Worm (Caenorhabditis elegans) whole organism, young adult: Measurements from ENCODE around the gene B0457.2.

ENCODE experiments used
- B0336.3 ChIP-seq: fragments of 200-800 bp; sonication (Bioruptor generic); IDR thresholded peaks from 2 replicates; pipeline ENCODE4 v1.3.6; 2022; ENCODE audit warnings: missing genetic modification characterization, missing compliant biosample characterization
- C17E4.6 ChIP-seq: fragments of 200-800 bp; sonication (Bioruptor generic); IDR thresholded peaks from 2 replicates; pipeline ENCODE4 v1.3.6; 2022; ENCODE audit warnings: missing genetic modification reagents, missing genetic modification characterization, missing compliant biosample characterization
- F10E7.11 ChIP-seq: sonication (generic microtip); optimal IDR thresholded peaks from 2 replicates; lab custom pipeline; 2017; ENCODE audit warnings: mild to moderate bottlenecking, missing genetic modification characterization, moderate library complexity, missing compliant biosample characterization
- F39B2.1 ChIP-seq: fragments of 200-800 bp; sonication (Bioruptor generic); IDR thresholded peaks from 2 replicates; pipeline ENCODE4 v1.3.6; 2022; ENCODE audit warnings: missing genetic modification reagents, missing genetic modification characterization, missing compliant biosample characterization
- F49E8.2 ChIP-seq: sonication (generic microtip); optimal IDR thresholded peaks from 3 replicates; lab custom pipeline; 2017; ENCODE audit warnings: missing genetic modification characterization, mild to moderate bottlenecking, missing compliant biosample characterization, antibody characterized with exemption, moderate library complexity; ENCODE audit not compliant: insufficient read depth
- F52B5.7 ChIP-seq: sonication (generic microtip); optimal IDR thresholded peaks from 2 replicates; lab custom pipeline; 2016; ENCODE audit warnings: mild to moderate bottlenecking, missing genetic modification characterization, missing compliant biosample characterization
- F57A8.1 ChIP-seq: fragments of 200-800 bp; sonication (Bioruptor generic); optimal IDR thresholded peaks from 2 replicates; lab custom pipeline; 2018; ENCODE audit warnings: mild to moderate bottlenecking, missing genetic modification characterization, moderate library complexity, missing compliant biosample characterization
- K11D2.4 ChIP-seq: fragments of 200-800 bp; sonication (Bioruptor generic); IDR thresholded peaks from 2 replicates; pipeline ENCODE4 v1.3.6; 2022; ENCODE audit warnings: missing genetic modification reagents, missing genetic modification characterization, missing compliant biosample characterization
- T26A5.8 ChIP-seq: sonication (generic microtip); optimal IDR thresholded peaks from 2 replicates; lab custom pipeline; 2016; ENCODE audit warnings: missing genetic modification characterization, missing compliant biosample characterization
- Y53G8AR.9 ChIP-seq: fragments of 200-800 bp; sonication (Bioruptor generic); conservative IDR thresholded peaks from 2 replicates; pipeline ENCODE4 v1.3.6; 2022; ENCODE audit warnings: missing genetic modification reagents, missing genetic modification characterization, missing compliant biosample characterization
- Y56A3A.18 ChIP-seq: fragments of 200-800 bp; sonication (Bioruptor generic); IDR thresholded peaks from 2 replicates; pipeline ENCODE4 v1.3.6; 2022; ENCODE audit warnings: missing genetic modification reagents, missing genetic modification characterization, missing compliant biosample characterization
- akir-1 ChIP-seq: fragments of 200-800 bp; sonication (Bioruptor generic); optimal IDR thresholded peaks from 2 replicates; lab custom pipeline; 2018; ENCODE audit warnings: mild to moderate bottlenecking, missing genetic modification characterization, moderate library complexity, missing compliant biosample characterization
- ama-1 ChIP-seq, 3 experiments: fragments of 150-350 bp in 1 of 3; sonication (generic microtip) in 2 of 3; optimal IDR thresholded peaks; 2 replicates each; lab custom pipeline; 2014 to 2018; ENCODE audit warnings: missing biosample characterization in 2 of 3, missing genetic modification characterization in 2 of 3, missing genetic modification reagents in 2 of 3
- aptf-3 ChIP-seq: fragments of 200-800 bp; sonication (Bioruptor generic); IDR thresholded peaks from 2 replicates; pipeline ENCODE4 v1.3.6; 2022; ENCODE audit warnings: missing genetic modification characterization, missing compliant biosample characterization
- athp-1 ChIP-seq: sonication (generic microtip); optimal IDR thresholded peaks from 2 replicates; lab custom pipeline; 2017; ENCODE audit warnings: mild to moderate bottlenecking, missing genetic modification characterization, missing compliant biosample characterization
- attf-3 ChIP-seq: fragments of 200-800 bp; sonication (Bioruptor generic); conservative IDR thresholded peaks from 2 replicates; pipeline ENCODE4 v1.3.6; 2022; ENCODE audit warnings: missing genetic modification reagents, missing genetic modification characterization, missing compliant biosample characterization
- attf-6 ChIP-seq: fragments of 200-800 bp; sonication (Bioruptor generic); IDR thresholded peaks from 2 replicates; pipeline ENCODE4 v1.3.6; 2022; ENCODE audit warnings: missing genetic modification reagents, missing genetic modification characterization, missing compliant biosample characterization
- ccch-3 ChIP-seq: fragments of 200-800 bp; sonication (Bioruptor generic); optimal IDR thresholded peaks from 2 replicates; lab custom pipeline; 2018; ENCODE audit warnings: mild to moderate bottlenecking, missing genetic modification characterization, missing compliant biosample characterization
- cebp-1 ChIP-seq, 2 experiments: fragments of 200-800 bp in 1 of 2; sonication (Bioruptor generic) in 1 of 2; sonication (generic microtip) in 1 of 2; IDR thresholded peaks in 1 of 2; optimal IDR thresholded peaks in 1 of 2; 2 replicates each; pipeline versions ENCODE4 v1.3.6 to Lab custom; 2017 to 2022; ENCODE audit warnings: missing compliant biosample characterization in 2 of 2, missing genetic modification characterization in 2 of 2, mild to moderate bottlenecking in 1 of 2, missing genetic modification reagents in 1 of 2, moderate library complexity in 1 of 2
- ceh-100 ChIP-seq: fragments of 200-800 bp; sonication (Bioruptor generic); IDR thresholded peaks from 2 replicates; pipeline ENCODE4 v1.3.6; 2022; ENCODE audit warnings: missing genetic modification reagents, missing genetic modification characterization, missing compliant biosample characterization
- ceh-27 ChIP-seq: fragments of 200-800 bp; sonication (Bioruptor generic); optimal IDR thresholded peaks from 2 replicates; lab custom pipeline; 2018; ENCODE audit warnings: mild to moderate bottlenecking, missing genetic modification characterization, moderate library complexity, missing compliant biosample characterization
- chd-7 ChIP-seq: sonication (generic microtip); optimal IDR thresholded peaks from 2 replicates; lab custom pipeline; 2016; ENCODE audit warnings: mild to moderate bottlenecking, missing genetic modification characterization, moderate library complexity, missing compliant biosample characterization
- dpff-1 ChIP-seq: sonication (generic microtip); optimal IDR thresholded peaks from 2 replicates; lab custom pipeline; 2017; ENCODE audit warnings: mild to moderate bottlenecking, missing genetic modification characterization, missing compliant biosample characterization
- dpl-1 ChIP-seq: fragments of 150-350 bp; optimal IDR thresholded peaks from 2 replicates; lab custom pipeline; 2014; ENCODE audit warnings: missing biosample characterization, missing genetic modification reagents, missing genetic modification characterization
- egl-44 ChIP-seq: fragments of 200-800 bp; sonication (Bioruptor generic); IDR thresholded peaks from 2 replicates; pipeline ENCODE4 v1.3.6; 2022; ENCODE audit warnings: missing genetic modification reagents, missing genetic modification characterization, missing compliant biosample characterization
- egrh-3 ChIP-seq: fragments of 200-800 bp; sonication (Bioruptor generic); IDR thresholded peaks from 2 replicates; pipeline ENCODE4 v1.3.6; 2022; ENCODE audit warnings: missing genetic modification reagents, missing genetic modification characterization, missing compliant biosample characterization
- ekl-4 ChIP-seq: fragments of 200-800 bp; sonication (Bioruptor generic); IDR thresholded peaks from 2 replicates; pipeline ENCODE4 v1.3.6; 2022; ENCODE audit warnings: missing genetic modification reagents, missing genetic modification characterization, missing compliant biosample characterization
- hlh-12 ChIP-seq: sonication (generic microtip); optimal IDR thresholded peaks from 2 replicates; lab custom pipeline; 2016; ENCODE audit warnings: missing genetic modification characterization, missing compliant biosample characterization
- hsf-1 ChIP-seq: fragments of 200-800 bp; sonication (Bioruptor generic); IDR thresholded peaks from 2 replicates; pipeline ENCODE4 v1.3.6; 2022; ENCODE audit warnings: missing genetic modification reagents, missing genetic modification characterization, missing compliant biosample characterization
- lin-54 ChIP-seq: fragments of 200-800 bp; sonication (Bioruptor generic); optimal IDR thresholded peaks from 2 replicates; lab custom pipeline; 2018; ENCODE audit warnings: mild to moderate bottlenecking, missing genetic modification characterization, missing compliant biosample characterization
- madf-3 ChIP-seq: fragments of 200-800 bp; sonication (Bioruptor generic); IDR thresholded peaks from 2 replicates; pipeline ENCODE4 v1.3.6; 2022; ENCODE audit warnings: missing genetic modification reagents, missing genetic modification characterization, missing compliant biosample characterization
- madf-6 ChIP-seq: fragments of 200-800 bp; sonication (Bioruptor generic); IDR thresholded peaks from 2 replicates; pipeline ENCODE4 v1.3.6; 2022; ENCODE audit warnings: missing genetic modification reagents, missing genetic modification characterization, missing compliant biosample characterization
- mcd-1 ChIP-seq: fragments of 200-800 bp; sonication (Bioruptor generic); IDR thresholded peaks from 2 replicates; pipeline ENCODE4 v1.3.6; 2022; ENCODE audit warnings: missing genetic modification reagents, missing genetic modification characterization, missing compliant biosample characterization
- mes-4 ChIP-seq: sonication (generic microtip); optimal IDR thresholded peaks from 2 replicates; lab custom pipeline; 2016; ENCODE audit warnings: missing genotype, missing genetic modification characterization, missing compliant biosample characterization
- nfyb-1 ChIP-seq: fragments of 200-800 bp; sonication (Bioruptor generic); IDR thresholded peaks from 2 replicates; pipeline ENCODE4 v1.3.6; 2022; ENCODE audit warnings: missing genetic modification reagents, missing genetic modification characterization, missing compliant biosample characterization
- repo-1 ChIP-seq: sonication (generic microtip); optimal IDR thresholded peaks from 2 replicates; lab custom pipeline; 2017; ENCODE audit warnings: mild to moderate bottlenecking, missing genetic modification characterization, missing compliant biosample characterization
- snpc-1.1 ChIP-seq: sonication (generic microtip); optimal IDR thresholded peaks from 2 replicates; lab custom pipeline; 2017; ENCODE audit warnings: missing genetic modification characterization, mild to moderate bottlenecking, missing compliant biosample characterization, antibody characterized with exemption, moderate library complexity, missing genotype, missing genetic modification reagents; ENCODE audit not compliant: insufficient read depth
- snpc-1.3 ChIP-seq: sonication (generic microtip); optimal IDR thresholded peaks from 2 replicates; lab custom pipeline; 2017; ENCODE audit warnings: missing genetic modification characterization, mild to moderate bottlenecking, missing compliant biosample characterization, antibody characterized with exemption, moderate library complexity, missing genotype, missing genetic modification reagents; ENCODE audit not compliant: insufficient read depth
- zfh-2 ChIP-seq: fragments of 200-800 bp; sonication (Bioruptor generic); conservative IDR thresholded peaks from 2 replicates; pipeline ENCODE4 v1.3.6; 2022; ENCODE audit warnings: missing genetic modification reagents, missing genetic modification characterization, missing compliant biosample characterization
- ztf-22 ChIP-seq: fragments of 200-800 bp; sonication (Bioruptor generic); optimal IDR thresholded peaks from 2 replicates; lab custom pipeline; 2018; ENCODE audit warnings: mild to moderate bottlenecking, missing genetic modification characterization, moderate library complexity, missing compliant biosample characterization
- ztf-26 ChIP-seq: sonication (generic microtip); optimal IDR thresholded peaks from 2 replicates; lab custom pipeline; 2017; ENCODE audit warnings: missing genetic modification characterization, missing compliant biosample characterization

Gene B0457.2

DNA sequence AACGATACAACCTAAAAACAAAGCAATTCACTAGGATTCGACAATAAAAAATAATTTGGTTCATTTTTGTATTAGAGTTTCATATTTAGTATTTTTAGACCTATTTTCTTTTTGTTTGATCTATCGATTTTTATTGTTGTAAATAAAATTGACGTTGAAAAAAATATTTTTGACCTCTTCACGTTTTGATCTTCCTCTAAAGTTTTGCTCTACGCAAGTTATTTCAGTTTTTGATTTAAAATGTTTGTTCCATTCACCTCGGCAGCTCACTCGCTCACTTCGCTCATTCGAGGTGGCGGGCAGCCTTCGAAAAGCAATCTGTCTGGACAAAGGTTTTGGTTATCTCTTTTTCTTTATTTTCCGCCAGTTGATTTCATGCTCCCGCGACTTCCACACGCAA lies 4.4 kb upstream of the B0457.2 start, which contains the start of gene enol-1 (continued):
- TF ChIP-seq C17E4.6: no peak
- peak; percentile 5 for TF ChIP-seq athp-1
- no peak for TF ChIP-seq F39B2.1 (GFP tag; lab: Robert Waterston, UW)
- peak; percentile 63 for TF ChIP-seq hsf-1 (GFP tag; lab: Robert Waterston, UW)
- TF ChIP-seq aptf-3 (GFP tag; lab: Robert Waterston, UW): no peak
- TF ChIP-seq dpl-1 (GFP tag; lab: Kevin White, UChicago): peak; percentile 33
- TF ChIP-seq ztf-22: no peak
- peak; percentile 22 for TF ChIP-seq F49E8.2
- peak; percentile 15 for TF ChIP-seq lin-54
- TF ChIP-seq ceh-100 (GFP tag; lab: Robert Waterston, UW): no peak
- TF ChIP-seq F10E7.11: no peak
- no peak for TF ChIP-seq F57A8.1
- TF ChIP-seq K11D2.4 (GFP tag; lab: Robert Waterston, UW): 0 out of 2 replicates have a peak, but pooled peaks have one; percentile 14
- 0 out of 2 replicates have a peak, but pooled peaks have one; percentile 30 for TF ChIP-seq attf-6 (GFP tag; lab: Robert Waterston, UW)
- TF ChIP-seq, all 124 proteins: peak for 22

DNA sequence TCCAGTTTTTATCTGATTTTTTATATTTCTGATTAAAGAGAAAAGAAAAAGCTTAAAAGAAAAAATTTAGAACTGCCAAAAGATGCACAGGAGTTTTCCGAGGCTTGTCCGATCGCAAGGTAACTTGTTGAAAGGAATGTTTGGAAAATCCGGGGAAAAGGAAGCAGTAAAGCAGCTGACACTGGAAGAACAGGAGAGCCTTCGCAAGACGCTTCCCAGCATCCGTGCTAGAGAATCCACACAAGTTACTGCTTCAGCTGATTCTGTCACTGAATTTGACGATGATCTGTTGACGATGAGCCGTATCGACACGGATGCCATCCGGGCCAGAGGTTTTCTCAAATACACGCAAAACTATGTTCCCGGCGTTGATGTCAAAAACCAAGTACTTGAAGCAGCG lies 3.4 kb upstream of the B0457.2 start, which contains the start of gene mrpl-50:
mrpl-50 (plus strand) TSS at position 71 of the 400 bp plus-strand sequence.
- TF ChIP-seq ztf-26 (tag; lab: Kevin White, UChicago): peak; percentile 3
- no peak for TF ChIP-seq cebp-1 (GFP tag; IDR thresholded peaks at IDR 0.05; lab: Robert Waterston, UW)
- TF ChIP-seq cebp-1 (tag; optimal IDR thresholded peaks at IDR 0.05; lab: Kevin White, UChicago): peak; percentile 20
- TF ChIP-seq F10E7.11: no peak
- no peak for TF ChIP-seq ceh-27 (GFP tag; lab: Kevin White, UChicago)
- TF ChIP-seq T26A5.8: peak; percentile 31
- TF ChIP-seq mcd-1 (GFP tag; lab: Robert Waterston, UW): peak; percentile 43; the same call in 1 of the 2 replicates
- TF ChIP-seq Y53G8AR.9 (GFP tag; lab: Robert Waterston, UW): peak; percentile 76; the same call in 1 of the 2 replicates
- TF ChIP-seq attf-3 (GFP tag; lab: Robert Waterston, UW): no peak
- TF ChIP-seq ama-1 (optimal IDR thresholded peaks at IDR 0.05; lab: Kevin White, UChicago): no peak
- peak in 1 of 2 experiments; percentile 30 for TF ChIP-seq ama-1 (GFP tag; optimal IDR thresholded peaks at IDR 0.05; lab: Kevin White, UChicago)
- no peak for TF ChIP-seq egrh-3
- TF ChIP-seq ccch-3: no peak
- TF ChIP-seq F52B5.7 (tag; lab: Kevin White, UChicago): peak; percentile 13
- peak; percentile 65 for TF ChIP-seq madf-6 (GFP tag; lab: Robert Waterston, UW)
- no peak for TF ChIP-seq egl-44 (GFP tag; lab: Robert Waterston, UW)
- TF ChIP-seq ekl-4 (GFP tag; lab: Robert Waterston, UW): peak; percentile 50
- TF ChIP-seq madf-3 (GFP tag; lab: Robert Waterston, UW): peak; percentile 71
- TF ChIP-seq mes-4 (tag; lab: Kevin White, UChicago): no peak
- no peak for TF ChIP-seq akir-1 (GFP tag; lab: Kevin White, UChicago)
- TF ChIP-seq nfyb-1 (GFP tag; lab: Robert Waterston, UW): 0 out of 2 replicates have a peak, but pooled peaks have one; percentile 42
- peak; percentile 59 for TF ChIP-seq repo-1 (tag; lab: Kevin White, UChicago)
- peak; percentile 9 for TF ChIP-seq chd-7 (tag; lab: Kevin White, UChicago)
- TF ChIP-seq hlh-12 (tag; lab: Kevin White, UChicago): no peak
- TF ChIP-seq B0336.3: peak; percentile 84
- TF ChIP-seq F39B2.1 (GFP tag; lab: Robert Waterston, UW): 0 out of 2 replicates have a peak, but pooled peaks have one; percentile 57
- 0 out of 2 replicates have a peak, but pooled peaks have one; percentile 21 for TF ChIP-seq hsf-1 (GFP tag; lab: Robert Waterston, UW)
- peak; percentile 50 for TF ChIP-seq snpc-1.3 (tag; lab: Kevin White, UChicago)
- peak; percentile 29; the same call in 1 of the 2 replicates for TF ChIP-seq zfh-2 (GFP tag; lab: Robert Waterston, UW)
- TF ChIP-seq dpff-1: peak; percentile 20
- peak; percentile 36; the same call in 1 of the 2 replicates for TF ChIP-seq Y56A3A.18 (GFP tag; lab: Robert Waterston, UW)
- TF ChIP-seq snpc-1.1 (tag; lab: Kevin White, UChicago): peak; percentile 33
